Fruit fly (Drosophila melanogaster): Measurements from ENCODE around the gene CG11369.
A peak's percentile ranks its signal among the peaks of the same experiment; 100 is the strongest.

The CG11369 gene

dm6 chrX:7616920-7617319 is 42.8 kb downstream of the CG11369 start (continued):
- no peak for TF ChIP-seq kay (GFP tag; optimal IDR thresholded peaks at IDR 0.05)
- TF ChIP-seq CG2199 (GFP tag; IDR thresholded peaks at IDR 0.05) = no peak
- TF ChIP-seq gsb (GFP tag; IDR thresholded peaks at IDR 0.05) = no peak
- TF ChIP-seq wor (GFP tag; IDR thresholded peaks at IDR 0.05) = 0 out of 2 replicates have a peak, but pooled peaks have one; percentile 50
- TF ChIP-seq knrl (GFP tag; IDR thresholded peaks at IDR 0.05; ENCODE audit: partially characterized antibody) = no peak
- TF ChIP-seq row (GFP tag; IDR thresholded peaks at IDR 0.05) = peak; percentile 75
- TF ChIP-seq Aef1 (GFP tag; IDR thresholded peaks at IDR 0.05) = peak; percentile 40; the same call in 1 of the 3 replicates
- TF ChIP-seq CG4360 (GFP tag; IDR thresholded peaks at IDR 0.05) = no peak
- TF ChIP-seq Doc3 (GFP tag; IDR thresholded peaks at IDR 0.05; ENCODE audit: partially characterized antibody) = no peak
- TF ChIP-seq PHDP (tag; optimal IDR thresholded peaks at IDR 0.05) = peak; percentile 61
- TF ChIP-seq CG12659 (GFP tag; optimal IDR thresholded peaks at IDR 0.05) = peak; percentile 31
- 0 out of 2 replicates have a peak, but pooled peaks have one; percentile 49 for TF ChIP-seq CG10959 (GFP tag; IDR thresholded peaks at IDR 0.05)
- peak; percentile 76 for TF ChIP-seq CG17361 (GFP tag; IDR thresholded peaks at IDR 0.05)
- TF ChIP-seq crp (GFP tag; optimal IDR thresholded peaks at IDR 0.05) = no peak
- no peak for TF ChIP-seq jing (GFP tag; optimal IDR thresholded peaks at IDR 0.05)
- TF ChIP-seq peb (GFP tag; IDR thresholded peaks at IDR 0.05) = peak; percentile 32; the same call in 1 of the 2 replicates
- TF ChIP-seq CG7928 (GFP tag; optimal IDR thresholded peaks at IDR 0.05) = no peak
- peak; percentile 68 for TF ChIP-seq CG11504 (tag; optimal IDR thresholded peaks at IDR 0.05)
- no peak for TF ChIP-seq Dip2 (GFP tag; IDR thresholded peaks at IDR 0.05)
- TF ChIP-seq CG3995 (GFP tag; optimal IDR thresholded peaks at IDR 0.05) = no peak
- TF ChIP-seq caup (GFP tag; optimal IDR thresholded peaks at IDR 0.05; ENCODE audit: severe bottlenecking) = no peak
- peak; percentile 12 for TF ChIP-seq Hmr (GFP tag; optimal IDR thresholded peaks at IDR 0.05)
- peak; percentile 49; the same call in 1 of the 3 replicates for TF ChIP-seq ken (GFP tag; IDR thresholded peaks at IDR 0.05)
- no peak for TF ChIP-seq CkIIα-i1 (GFP tag; IDR thresholded peaks at IDR 0.05)
- TF ChIP-seq Doc2 (GFP tag; IDR thresholded peaks at IDR 0.05) = no peak
- no peak for TF ChIP-seq insv (GFP tag; optimal IDR thresholded peaks at IDR 0.05)
- TF ChIP-seq Med (GFP tag) = peak; percentile 47
- TF ChIP-seq Bdp1 (GFP tag; optimal IDR thresholded peaks at IDR 0.05) = no peak
- no peak for TF ChIP-seq CG3726 (GFP tag; IDR thresholded peaks at IDR 0.05)
- TF ChIP-seq Hr39 (optimal IDR thresholded peaks at IDR 0.05) = no peak
- TF ChIP-seq CG33557 (GFP tag; optimal IDR thresholded peaks at IDR 0.05) = peak; percentile 55
- TF ChIP-seq CG1647 (GFP tag; optimal IDR thresholded peaks at IDR 0.05) = no peak
- no peak for TF ChIP-seq CG13894 (tag; optimal IDR thresholded peaks at IDR 0.05)
- TF ChIP-seq slou (GFP tag; optimal IDR thresholded peaks at IDR 0.05) = no peak
- TF ChIP-seq vvl (GFP tag; IDR thresholded peaks at IDR 0.05) = peak; percentile 75
- TF ChIP-seq CG11398 (GFP tag; optimal IDR thresholded peaks at IDR 0.05) = no peak
- TF ChIP-seq phol (tag; optimal IDR thresholded peaks at IDR 0.05) = peak; percentile 73
- no peak for TF ChIP-seq Pdp1 (GFP tag; optimal IDR thresholded peaks at IDR 0.05)
- TF ChIP-seq mirr (GFP tag; optimal IDR thresholded peaks at IDR 0.05) = no peak
- peak; percentile 9 for TF ChIP-seq CG13123 (GFP tag; optimal IDR thresholded peaks at IDR 0.05)
- TF ChIP-seq CG7556 (GFP tag; optimal IDR thresholded peaks at IDR 0.05) = peak; percentile 45
- no peak for TF ChIP-seq CG16813 (GFP tag; IDR thresholded peaks at IDR 0.05; ENCODE audit: partially characterized antibody)
- no peak for TF ChIP-seq run (tag; optimal IDR thresholded peaks at IDR 0.05)
- TF ChIP-seq sna (GFP tag; IDR thresholded peaks at IDR 0.05; ENCODE audit: partially characterized antibody) = no peak
- TF ChIP-seq grn (GFP tag; optimal IDR thresholded peaks at IDR 0.05) = no peak
- peak; percentile 75 for TF ChIP-seq Ets65A (GFP tag)
- TF ChIP-seq dm (GFP tag; optimal IDR thresholded peaks at IDR 0.05) = no peak
- TF ChIP-seq CG1024 (GFP tag; IDR thresholded peaks at IDR 0.05) = 0 out of 2 replicates have a peak, but pooled peaks have one; percentile 21
- TF ChIP-seq NFAT (GFP tag; IDR thresholded peaks at IDR 0.05) = no peak
- peak; percentile 71 for TF ChIP-seq ara (GFP tag; IDR thresholded peaks at IDR 0.05)
- no peak for TF ChIP-seq kni (GFP tag; optimal IDR thresholded peaks at IDR 0.05)
- TF ChIP-seq CG11247 (GFP tag; IDR thresholded peaks at IDR 0.05) = no peak
